Fruit fly (Drosophila melanogaster): ENCODE measurements around the gene Itpr.

The Itpr gene

dm6 chr3R:5565623-5566022 is 48.7 kb downstream of the Itpr start (continued):
- TF ChIP-seq Opbp (GFP tag; IDR thresholded peaks at IDR 0.05; ENCODE audit: partially characterized antibody) (no peak), CG6765 (GFP tag; optimal IDR thresholded peaks at IDR 0.05) (peak; percentile 58), CG11723 (GFP tag; optimal IDR thresholded peaks at IDR 0.05) (peak; percentile 62), vvl (GFP tag; IDR thresholded peaks at IDR 0.05) (peak; percentile 95), CG9876 (GFP tag; optimal IDR thresholded peaks at IDR 0.05) (peak; percentile 6), CG1792 (GFP tag; optimal IDR thresholded peaks at IDR 0.05) (peak; percentile 63), CG15514 (GFP tag; optimal IDR thresholded peaks at IDR 0.05) (peak; percentile 80), tin (GFP tag; optimal IDR thresholded peaks at IDR 0.05) (peak; percentile 59), CG4854 (GFP tag; optimal IDR thresholded peaks at IDR 0.05) (peak; percentile 50), tx (GFP tag; optimal IDR thresholded peaks at IDR 0.05) (peak; percentile 58), E2f2 (GFP tag; IDR thresholded peaks at IDR 0.05) (peak; percentile 68), Poxn (GFP tag; IDR thresholded peaks at IDR 0.05) (peak; percentile 33; the same call in 1 of the 2 replicates), en (GFP tag; optimal IDR thresholded peaks at IDR 0.05) (peak; percentile 60), CG2875 (GFP tag; optimal IDR thresholded peaks at IDR 0.05) (peak; percentile 40), twi (tag; optimal IDR thresholded peaks at IDR 0.05) (peak; percentile 21), CG3838 (GFP tag; optimal IDR thresholded peaks at IDR 0.05) (peak; percentile 28), zfh2 (GFP tag; optimal IDR thresholded peaks at IDR 0.05) (peak; percentile 74), Ets65A (GFP tag) (peak; percentile 95), CG15269 (tag; optimal IDR thresholded peaks at IDR 0.05) (peak; percentile 86), CG12391 (tag; optimal IDR thresholded peaks at IDR 0.05) (peak; percentile 82), CG17186 (GFP tag; optimal IDR thresholded peaks at IDR 0.05) (no peak), CG8089 (GFP tag; optimal IDR thresholded peaks at IDR 0.05) (peak; percentile 53), unpg (GFP tag; optimal IDR thresholded peaks at IDR 0.05) (peak; percentile 82), CG9727 (GFP tag; optimal IDR thresholded peaks at IDR 0.05) (peak; percentile 77), Neu2 (GFP tag; optimal IDR thresholded peaks at IDR 0.05; ENCODE audit: borderline replicate concordance) (no peak), Antp (GFP tag; optimal IDR thresholded peaks at IDR 0.05) (peak; percentile 70), Nf-YA (GFP tag; IDR thresholded peaks at IDR 0.05) (peak; percentile 78), Deaf1 (tag; optimal IDR thresholded peaks at IDR 0.05) (peak; percentile 25), CG5953 (GFP tag; IDR thresholded peaks at IDR 0.05) (peak; percentile 86), Doc3 (GFP tag; IDR thresholded peaks at IDR 0.05; ENCODE audit: partially characterized antibody) (no peak), ems (GFP tag; optimal IDR thresholded peaks at IDR 0.05) (peak; percentile 83), bowl (GFP tag; IDR thresholded peaks at IDR 0.05) (peak; percentile 71), pan (optimal IDR thresholded peaks at IDR 0.05) (no peak), pan (GFP tag; optimal IDR thresholded peaks at IDR 0.05 in 1 of 2, IDR thresholded peaks at IDR 0.05 in 1 of 2) (peak in 1 of 2 experiments; percentile 94), Awh (GFP tag; IDR thresholded peaks at IDR 0.05) (peak; percentile 85), CG32532 (GFP tag; IDR thresholded peaks at IDR 0.05) (peak; percentile 89), CG17612 (GFP tag; IDR thresholded peaks at IDR 0.05) (peak; percentile 69), CG10543 (GFP tag; optimal IDR thresholded peaks at IDR 0.05) (peak; percentile 69), ttk (GFP tag; IDR thresholded peaks at IDR 0.05) (peak; percentile 84), CG13296 (GFP tag; optimal IDR thresholded peaks at IDR 0.05) (peak; percentile 81), PHDP (tag; optimal IDR thresholded peaks at IDR 0.05) (peak; percentile 76), fd3F (GFP tag; optimal IDR thresholded peaks at IDR 0.05) (peak; percentile 73), zen (tag; optimal IDR thresholded peaks at IDR 0.05) (peak; percentile 11), CG2202 (tag; optimal IDR thresholded peaks at IDR 0.05) (no peak), CG1024 (GFP tag; IDR thresholded peaks at IDR 0.05) (peak; percentile 76), CG4424 (GFP tag; optimal IDR thresholded peaks at IDR 0.05) (peak; percentile 63), fu2 (GFP tag; optimal IDR thresholded peaks at IDR 0.05) (peak; percentile 53), so (GFP tag; IDR thresholded peaks at IDR 0.05) (peak; percentile 76), CG14710 (tag; optimal IDR thresholded peaks at IDR 0.05) (peak; percentile 28), dysf (GFP tag; IDR thresholded peaks at IDR 0.05) (peak; percentile 91), scrt (GFP tag; optimal IDR thresholded peaks at IDR 0.05) (peak; percentile 60)
